Fruit fly (Drosophila melanogaster): ENCODE data around the gene Yp3.

The Yp3 gene

dm6 chrX:13744599-13745052, 14.7 kb upstream of the Yp3 start, which contains the start of gene Grip91 (continued):
- TF ChIP-seq amos (GFP tag; IDR thresholded peaks at IDR 0.05; ENCODE audit: partially characterized antibody) (no peak; the same call in 1 of the 2 replicates), CG8290 (GFP tag; optimal IDR thresholded peaks at IDR 0.05) (peak; percentile 25), CG8290 (tag; optimal IDR thresholded peaks at IDR 0.05) (peak in 1 of 2 experiments; percentile 29), pita (GFP tag; optimal IDR thresholded peaks at IDR 0.05) (no peak), jumu (GFP tag; optimal IDR thresholded peaks at IDR 0.05) (no peak), CG15479 (GFP tag; optimal IDR thresholded peaks at IDR 0.05) (no peak), B-H2 (GFP tag; optimal IDR thresholded peaks at IDR 0.05) (no peak), lola (GFP tag; optimal IDR thresholded peaks at IDR 0.05) (no peak), kay (GFP tag; optimal IDR thresholded peaks at IDR 0.05) (no peak), Sin3A (optimal IDR thresholded peaks at IDR 0.05) (peak; percentile 93), ind (GFP tag; optimal IDR thresholded peaks at IDR 0.05) (no peak), CG9932 (GFP tag; IDR thresholded peaks at IDR 0.05) (peak; percentile 10; the same call in 1 of the 2 replicates), Optix (GFP tag; IDR thresholded peaks at IDR 0.05) (no peak), CHES-1-like (GFP tag; optimal IDR thresholded peaks at IDR 0.05) (peak; percentile 11), Sox102F (GFP tag; optimal IDR thresholded peaks at IDR 0.05) (no peak), ham (GFP tag; IDR thresholded peaks at IDR 0.05) (no peak), ttk (GFP tag; IDR thresholded peaks at IDR 0.05) (no peak), vnd (GFP tag; IDR thresholded peaks at IDR 0.05; ENCODE audit: partially characterized antibody) (no peak), CG7556 (GFP tag; optimal IDR thresholded peaks at IDR 0.05) (no peak), ato (GFP tag; IDR thresholded peaks at IDR 0.05; ENCODE audit: partially characterized antibody) (no peak), ssp (GFP tag; IDR thresholded peaks at IDR 0.05) (no peak), CG3726 (GFP tag; IDR thresholded peaks at IDR 0.05) (no peak), fd102C (GFP tag; optimal IDR thresholded peaks at IDR 0.05) (no peak), CG15269 (tag; optimal IDR thresholded peaks at IDR 0.05) (no peak), HmgZ (tag; optimal IDR thresholded peaks at IDR 0.05) (peak; percentile 41), Doc3 (GFP tag; IDR thresholded peaks at IDR 0.05; ENCODE audit: partially characterized antibody) (no peak), CG10543 (GFP tag; optimal IDR thresholded peaks at IDR 0.05) (no peak), crc (GFP tag; optimal IDR thresholded peaks at IDR 0.05) (no peak), Hr78 (GFP tag; optimal IDR thresholded peaks at IDR 0.05) (no peak), CG11398 (GFP tag; optimal IDR thresholded peaks at IDR 0.05) (no peak), CG15011 (GFP tag; optimal IDR thresholded peaks at IDR 0.05) (no peak), Atf3 (GFP tag; optimal IDR thresholded peaks at IDR 0.05) (no peak), MBD-R2 (GFP tag; IDR thresholded peaks at IDR 0.05) (peak; percentile 80), z (GFP tag; IDR thresholded peaks at IDR 0.05) (no peak), CG8388 (GFP tag; optimal IDR thresholded peaks at IDR 0.05) (no peak), fd96Cb (tag; optimal IDR thresholded peaks at IDR 0.05) (no peak), CG17328 (GFP tag; IDR thresholded peaks at IDR 0.05) (no peak), ranshi (GFP tag; IDR thresholded peaks at IDR 0.05) (no peak), CG5245 (GFP tag; optimal IDR thresholded peaks at IDR 0.05) (no peak), CG7963 (GFP tag; IDR thresholded peaks at IDR 0.05; ENCODE audit: partially characterized antibody) (no peak), CG43689 (GFP tag; IDR thresholded peaks at IDR 0.05) (no peak), Eip74EF (GFP tag; optimal IDR thresholded peaks at IDR 0.05) (no peak), CG2129 (GFP tag; IDR thresholded peaks at IDR 0.05; ENCODE audit: partially characterized antibody) (no peak), CG1233 (GFP tag; optimal IDR thresholded peaks at IDR 0.05) (no peak), CG10565 (GFP tag; optimal IDR thresholded peaks at IDR 0.05) (no peak), mld (GFP tag; IDR thresholded peaks at IDR 0.05; ENCODE audit: partially characterized antibody) (no peak), nau (GFP tag; optimal IDR thresholded peaks at IDR 0.05) (no peak), croc (GFP tag; conservative IDR thresholded peaks at IDR 0.05) (no peak), ash1 (GFP tag; optimal IDR thresholded peaks at IDR 0.05) (no peak), MESR4 (GFP tag; optimal IDR thresholded peaks at IDR 0.05) (peak; percentile 18)
